Fruit fly (Drosophila melanogaster) whole organism, embryonic: ENCODE measurements around the gene CG12608.

ENCODE experiments used
- Adf1 ChIP-seq: fragments of 200-800 bp; sonication (Bioruptor generic); IDR thresholded peaks from 2 replicates; pipeline ENCODE4 v1.3.6; 2022; ENCODE audit warnings: missing biosample characterization, missing genetic modification characterization
- Atf3 ChIP-seq: fragments of 200-800 bp; sonication (Bioruptor generic); optimal IDR thresholded peaks from 3 replicates; lab custom pipeline; 2016; ENCODE audit warnings: missing biosample characterization, missing genetic modification characterization
- BEAF-32 ChIP-seq: fragments of 200-800 bp; sonication (Bioruptor generic); optimal IDR thresholded peaks from 3 replicates; lab custom pipeline; 2017; ENCODE audit warnings: missing biosample characterization, missing genetic modification characterization, mild to moderate bottlenecking, moderate library complexity, missing genetic modification reagents
- Bteb2 ChIP-seq: fragments of 200-800 bp; sonication (Bioruptor generic); optimal IDR thresholded peaks from 2 replicates; lab custom pipeline; 2016; ENCODE audit warnings: missing biosample characterization, missing genetic modification characterization
- CG11504 ChIP-seq: fragments of 200-800 bp; sonication (Bioruptor generic); optimal IDR thresholded peaks from 3 replicates; lab custom pipeline; 2019; ENCODE audit warnings: missing biosample characterization, mild to moderate bottlenecking, missing genetic modification characterization, moderate library complexity
- CG12744 ChIP-seq: fragments of 200-800 bp; sonication (Bioruptor generic); optimal IDR thresholded peaks from 2 replicates; lab custom pipeline; 2016; ENCODE audit warnings: missing biosample characterization, missing genetic modification characterization
- CG14050 ChIP-seq: fragments of 200-800 bp; sonication (Bioruptor generic); IDR thresholded peaks from 3 replicates; pipeline ENCODE4 v1.3.6; 2022; ENCODE audit warnings: missing biosample characterization, missing genetic modification characterization
- CG16779 ChIP-seq: fragments of 200-800 bp; sonication (Bioruptor generic); IDR thresholded peaks from 2 replicates; pipeline ENCODE4 v1.3.6; 2022; ENCODE audit warnings: missing biosample characterization, missing genetic modification characterization
- CG16863 ChIP-seq: fragments of 200-800 bp; sonication (Bioruptor generic); optimal IDR thresholded peaks from 3 replicates; lab custom pipeline; 2016; ENCODE audit warnings: missing biosample characterization, missing genetic modification characterization
- CG1832 ChIP-seq: fragments of 200-800 bp; sonication (Bioruptor generic); optimal IDR thresholded peaks from 2 replicates; lab custom pipeline; 2017; ENCODE audit warnings: missing biosample characterization, mild to moderate bottlenecking, missing genetic modification characterization, inconsistent platforms
- CG18599 ChIP-seq: fragments of 200-800 bp; sonication (Bioruptor generic); optimal IDR thresholded peaks from 3 replicates; lab custom pipeline; 2017; ENCODE audit warnings: missing biosample characterization, missing genetic modification characterization, mild to moderate bottlenecking, moderate library complexity, missing genetic modification reagents
- CG2116 ChIP-seq: fragments of 200-800 bp; sonication (Bioruptor generic); optimal IDR thresholded peaks from 3 replicates; lab custom pipeline; 2018; ENCODE audit warnings: missing biosample characterization, mild to moderate bottlenecking, missing genetic modification characterization
- CG2120 ChIP-seq: fragments of 200-800 bp; sonication (Bioruptor generic); optimal IDR thresholded peaks from 3 replicates; lab custom pipeline; 2016; ENCODE audit warnings: missing biosample characterization, missing genetic modification characterization
- CG2678 ChIP-seq: fragments of 200-800 bp; sonication (Bioruptor generic); optimal IDR thresholded peaks from 3 replicates; lab custom pipeline; 2019; ENCODE audit warnings: missing biosample characterization, mild to moderate bottlenecking, missing genetic modification characterization, moderate library complexity
- CG30431 ChIP-seq: fragments of 200-800 bp; sonication (Bioruptor generic); optimal IDR thresholded peaks from 2 replicates; lab custom pipeline; 2017; ENCODE audit warnings: missing biosample characterization, missing genetic modification characterization
- CG4854 ChIP-seq: fragments of 200-800 bp; sonication (Bioruptor generic); optimal IDR thresholded peaks from 2 replicates; lab custom pipeline; 2016; ENCODE audit warnings: missing biosample characterization, missing genetic modification characterization, inconsistent platforms
- CG7357 ChIP-seq: fragments of 200-800 bp; sonication (Bioruptor generic); IDR thresholded peaks from 3 replicates; pipeline ENCODE4 v1.3.6; 2022; ENCODE audit warnings: missing biosample characterization, missing genetic modification characterization
- CG9797 ChIP-seq: fragments of 200-800 bp; sonication (Bioruptor generic); optimal IDR thresholded peaks from 3 replicates; lab custom pipeline; 2018; ENCODE audit warnings: missing biosample characterization, mild to moderate bottlenecking, missing genetic modification characterization
- CG9817 ChIP-seq: fragments of 200-800 bp; sonication (Bioruptor generic); optimal IDR thresholded peaks from 2 replicates; lab custom pipeline; 2018; ENCODE audit warnings: missing biosample characterization, mild to moderate bottlenecking, missing genetic modification characterization, moderate library complexity
- D19B ChIP-seq: fragments of 200-800 bp; sonication (Bioruptor generic); optimal IDR thresholded peaks from 2 replicates; lab custom pipeline; 2017; ENCODE audit warnings: missing biosample characterization, mild to moderate bottlenecking, missing genetic modification characterization
- Dll ChIP-seq: fragments of 200-800 bp; sonication (Bioruptor generic); IDR thresholded peaks from 4 replicates; pipeline ENCODE4 v1.3.6; 2022; ENCODE audit warnings: missing biosample characterization, missing genetic modification characterization; ENCODE audit not compliant: partially characterized antibody
- Dref ChIP-seq: fragments of 200-800 bp; sonication (Bioruptor generic); IDR thresholded peaks from 2 replicates; pipeline ENCODE4 v1.3.6; 2022; ENCODE audit warnings: missing biosample characterization, missing genetic modification characterization
- E2f1 ChIP-seq: fragments of 200-800 bp; sonication (Bioruptor generic); IDR thresholded peaks from 2 replicates; pipeline ENCODE4 v1.3.6; 2022; ENCODE audit warnings: missing biosample characterization, missing genetic modification characterization
- ERR ChIP-seq: fragments of 200-800 bp; sonication (Bioruptor generic); optimal IDR thresholded peaks from 2 replicates; lab custom pipeline; 2016; ENCODE audit warnings: missing biosample characterization, missing genetic modification characterization
- Eip74EF ChIP-seq, 2 experiments: fragments of 200-800 bp in 1 of 2; fragments of >200 bp in 1 of 2; sonication (Bioruptor generic) in 1 of 2; optimal IDR thresholded peaks; 2 replicates each; lab custom pipeline; 2017 to 2019; ENCODE audit warnings: missing biosample characterization in 2 of 2, missing genetic modification characterization in 2 of 2, mild to moderate bottlenecking in 1 of 2, moderate library complexity in 1 of 2
- Elba2 ChIP-seq: fragments of 200-800 bp; sonication (Bioruptor generic); optimal IDR thresholded peaks from 3 replicates; lab custom pipeline; 2016; ENCODE audit warnings: missing biosample characterization, missing genetic modification characterization
- HmgD ChIP-seq: fragments of 200-800 bp; sonication (Bioruptor generic); optimal IDR thresholded peaks from 3 replicates; lab custom pipeline; 2016; ENCODE audit warnings: missing biosample characterization, missing genetic modification characterization
- NC2β ChIP-seq: fragments of 200-800 bp; sonication (Bioruptor generic); optimal IDR thresholded peaks from 2 replicates; lab custom pipeline; 2016; ENCODE audit warnings: missing biosample characterization, missing genetic modification characterization
- Ravus ChIP-seq: fragments of 200-800 bp; sonication (Bioruptor generic); IDR thresholded peaks from 2 replicates; pipeline ENCODE4 v1.3.6; 2022; ENCODE audit warnings: missing biosample characterization, missing genetic modification characterization
- Spps ChIP-seq: fragments of 200-800 bp; sonication (Bioruptor generic); optimal IDR thresholded peaks from 2 replicates; lab custom pipeline; 2018; ENCODE audit warnings: missing biosample characterization, mild to moderate bottlenecking, missing genetic modification characterization
- ase ChIP-seq: fragments of 200-800 bp; sonication (Bioruptor generic); IDR thresholded peaks from 3 replicates; pipeline ENCODE4 v1.3.6; 2022; ENCODE audit warnings: missing biosample characterization, missing genetic modification characterization
- az2 ChIP-seq: fragments of 200-800 bp; sonication (Bioruptor generic); optimal IDR thresholded peaks from 3 replicates; lab custom pipeline; 2016; ENCODE audit warnings: missing biosample characterization, missing genetic modification characterization
- bab2 ChIP-seq: fragments of 200-800 bp; sonication (Bioruptor generic); optimal IDR thresholded peaks from 2 replicates; lab custom pipeline; 2016; ENCODE audit warnings: missing biosample characterization, missing genetic modification characterization
- bcd ChIP-seq: fragments of 200-800 bp; sonication (Bioruptor generic); optimal IDR thresholded peaks from 2 replicates; lab custom pipeline; 2017; ENCODE audit warnings: missing biosample characterization, mild to moderate bottlenecking, missing genetic modification characterization
- chinmo ChIP-seq: fragments of 200-800 bp; sonication (Bioruptor generic); IDR thresholded peaks from 4 replicates; pipeline ENCODE4 v1.3.6; 2022; ENCODE audit warnings: missing biosample characterization, missing genetic modification characterization; ENCODE audit not compliant: partially characterized antibody
- crc ChIP-seq: fragments of 200-800 bp; sonication (Bioruptor generic); optimal IDR thresholded peaks from 2 replicates; lab custom pipeline; 2016; ENCODE audit warnings: missing biosample characterization, missing genetic modification characterization
- fd102C ChIP-seq: fragments of 200-800 bp; sonication (Bioruptor generic); optimal IDR thresholded peaks from 2 replicates; lab custom pipeline; 2018; ENCODE audit warnings: missing biosample characterization, mild to moderate bottlenecking, missing genetic modification characterization, moderate library complexity
- grau ChIP-seq: fragments of 200-800 bp; optimal IDR thresholded peaks from 3 replicates; lab custom pipeline; 2019; ENCODE audit warnings: missing biosample characterization, mild to moderate bottlenecking, missing genetic modification characterization, moderate library complexity
- insv ChIP-seq, 2 experiments: fragments of 200-800 bp; sonication (Bioruptor generic); optimal IDR thresholded peaks; 3 replicates each; lab custom pipeline; 2016 to 2018; ENCODE audit warnings: missing biosample characterization in 2 of 2, missing genetic modification characterization in 2 of 2
- jing ChIP-seq: fragments of 200-800 bp; sonication (Bioruptor generic); optimal IDR thresholded peaks from 2 replicates; lab custom pipeline; 2018; ENCODE audit warnings: missing biosample characterization, mild to moderate bottlenecking, missing genetic modification characterization
- knrl ChIP-seq: fragments of 200-800 bp; sonication (Bioruptor generic); IDR thresholded peaks from 3 replicates; pipeline ENCODE4 v1.3.6; 2022; ENCODE audit warnings: missing biosample characterization, missing genetic modification characterization; ENCODE audit not compliant: partially characterized antibody
- luna ChIP-seq: fragments of 200-800 bp; sonication (Bioruptor generic); optimal IDR thresholded peaks from 2 replicates; lab custom pipeline; 2016; ENCODE audit warnings: missing biosample characterization, missing genetic modification characterization
- nom ChIP-seq: fragments of 200-800 bp; sonication (Bioruptor generic); optimal IDR thresholded peaks from 2 replicates; lab custom pipeline; 2017; ENCODE audit warnings: missing biosample characterization, missing genetic modification characterization, mild to moderate bottlenecking, moderate library complexity, missing genetic modification reagents
- pfk ChIP-seq: fragments of 200-800 bp; sonication (Bioruptor generic); optimal IDR thresholded peaks from 2 replicates; lab custom pipeline; 2018; ENCODE audit warnings: missing biosample characterization, mild to moderate bottlenecking, missing genetic modification characterization, moderate library complexity
- run ChIP-seq: fragments of 200-800 bp; sonication (Bioruptor generic); optimal IDR thresholded peaks from 3 replicates; lab custom pipeline; 2018; ENCODE audit warnings: missing biosample characterization, mild to moderate bottlenecking, missing genetic modification characterization
- slp2 ChIP-seq: fragments of 200-800 bp; sonication (Bioruptor generic); optimal IDR thresholded peaks from 2 replicates; lab custom pipeline; 2016; ENCODE audit warnings: missing biosample characterization, missing genetic modification characterization
- sug ChIP-seq: fragments of 200-800 bp; optimal IDR thresholded peaks from 2 replicates; lab custom pipeline; 2019; ENCODE audit warnings: missing biosample characterization, mild to moderate bottlenecking, missing genetic modification characterization, moderate library complexity
- vnd ChIP-seq: fragments of 200-800 bp; sonication (Bioruptor generic); IDR thresholded peaks from 3 replicates; pipeline ENCODE4 v1.3.6; 2022; ENCODE audit warnings: missing biosample characterization, missing genetic modification characterization; ENCODE audit not compliant: partially characterized antibody
- zen ChIP-seq: fragments of 200-800 bp; sonication (Bioruptor generic); optimal IDR thresholded peaks from 3 replicates; lab custom pipeline; 2018; ENCODE audit warnings: missing biosample characterization, mild to moderate bottlenecking, missing genetic modification characterization, moderate library complexity

The CG12608 gene

DNA sequence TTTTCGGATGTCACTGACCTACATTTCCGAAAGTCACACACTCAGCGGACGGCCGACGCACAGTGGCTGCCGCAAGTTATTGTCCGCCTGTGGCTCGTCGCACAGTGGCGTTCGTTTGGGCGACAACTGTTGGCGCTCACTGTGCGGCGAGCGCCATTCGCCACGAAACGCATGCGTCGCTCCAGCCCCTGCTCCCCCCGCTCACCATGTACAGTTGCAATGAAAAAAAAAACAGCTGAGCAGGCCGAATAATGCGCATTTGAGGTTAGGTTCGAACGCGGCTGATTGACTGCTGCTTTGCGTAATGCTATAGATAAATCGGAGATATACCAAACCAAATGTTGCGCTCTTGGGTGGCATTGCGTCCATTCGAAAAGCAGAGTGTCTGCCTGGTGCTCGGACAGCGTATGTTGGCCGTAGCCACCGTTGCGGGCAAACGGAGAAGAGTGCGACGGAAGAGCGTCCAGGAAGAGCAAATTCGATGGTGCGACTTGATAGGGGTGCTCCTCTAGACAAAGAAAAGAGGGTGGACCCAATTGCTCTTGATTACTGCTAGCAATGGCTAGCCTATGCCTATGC lies 21.0 kb downstream of the CG12608 start (continued):
- peak; percentile 89 for TF ChIP-seq ase (GFP tag; lab: Robert Waterston, UW)
- TF ChIP-seq bab2 (GFP tag; lab: Kevin White, UChicago): peak; percentile 85
- peak; percentile 79 for TF ChIP-seq CG9817 (tag; lab: Kevin White, UChicago)
- TF ChIP-seq CG18599 (GFP tag; lab: Kevin White, UChicago): peak; percentile 88
- peak in 1 of 2 experiments; percentile 39 for TF ChIP-seq insv (GFP tag; optimal IDR thresholded peaks at IDR 0.05; lab: Kevin White, UChicago)
- 0 out of 4 replicates have a peak, but pooled peaks have one; percentile 39 for TF ChIP-seq Dll (GFP tag; lab: Robert Waterston, UW)
- TF ChIP-seq nom (GFP tag; lab: Kevin White, UChicago): peak; percentile 72
- TF ChIP-seq vnd (GFP tag; lab: Robert Waterston, UW): no peak
- peak; percentile 49 for TF ChIP-seq Ravus (GFP tag; lab: Robert Waterston, UW)
- peak; percentile 93 for TF ChIP-seq ERR
- TF ChIP-seq NC2β (GFP tag; lab: Kevin White, UChicago): peak; percentile 78
- peak; percentile 82 for TF ChIP-seq bcd
- peak; percentile 54 for TF ChIP-seq Dref (GFP tag; lab: Robert Waterston, UW)
- TF ChIP-seq CG9797 (GFP tag; lab: Kevin White, UChicago): peak; percentile 15
- TF ChIP-seq D19B: peak; percentile 32
- TF ChIP-seq chinmo: peak; percentile 99
- TF ChIP-seq sug (tag; lab: Kevin White, UChicago): peak; percentile 85
- TF ChIP-seq Bteb2 (GFP tag; lab: Kevin White, UChicago): peak; percentile 68
- peak; percentile 25 for TF ChIP-seq run (tag; lab: Kevin White, UChicago)
- TF ChIP-seq knrl: peak; percentile 55; the same call in 2 of the 3 replicates
- TF ChIP-seq Atf3 (GFP tag; lab: Kevin White, UChicago): peak; percentile 79
- peak; percentile 81 for TF ChIP-seq CG14050
- peak; percentile 26 for TF ChIP-seq CG1832 (GFP tag; lab: Kevin White, UChicago)
- TF ChIP-seq CG16779 (GFP tag; lab: Robert Waterston, UW): peak; percentile 91
- TF ChIP-seq E2f1: peak; percentile 85
- peak in 1 of 2 experiments; percentile 59 for TF ChIP-seq Eip74EF (GFP tag; optimal IDR thresholded peaks at IDR 0.05; lab: Kevin White, UChicago)
- TF ChIP-seq CG4854 (GFP tag; lab: Kevin White, UChicago): peak; percentile 72
- TF ChIP-seq crc (GFP tag; lab: Kevin White, UChicago): peak; percentile 66
- TF ChIP-seq jing (GFP tag; lab: Kevin White, UChicago): no peak
- no peak for TF ChIP-seq zen (tag; lab: Kevin White, UChicago)
- peak; percentile 90 for TF ChIP-seq CG2120 (GFP tag; lab: Kevin White, UChicago)
- TF ChIP-seq Spps (tag; lab: Kevin White, UChicago): peak; percentile 12
- TF ChIP-seq grau: peak; percentile 70
- peak; percentile 62 for TF ChIP-seq CG30431 (GFP tag; lab: Kevin White, UChicago)
- peak; percentile 81 for TF ChIP-seq Adf1 (GFP tag; lab: Robert Waterston, UW)
- peak; percentile 91 for TF ChIP-seq CG2116
- peak; percentile 52 for TF ChIP-seq CG12744
- peak; percentile 50 for TF ChIP-seq luna (GFP tag; lab: Kevin White, UChicago)
- no peak for TF ChIP-seq fd102C (GFP tag; lab: Kevin White, UChicago)
- TF ChIP-seq az2 (GFP tag; lab: Kevin White, UChicago): peak; percentile 84
- peak; percentile 83 for TF ChIP-seq CG11504
- peak; percentile 89 for TF ChIP-seq HmgD (GFP tag; lab: Kevin White, UChicago)
- TF ChIP-seq CG7357 (GFP tag; lab: Robert Waterston, UW): peak; percentile 66
- TF ChIP-seq pfk (GFP tag; lab: Kevin White, UChicago): peak; percentile 63
- TF ChIP-seq CG16863: peak; percentile 83
- peak; percentile 68 for TF ChIP-seq slp2
- TF ChIP-seq CG2678: peak; percentile 72
- peak; percentile 30 for TF ChIP-seq BEAF-32
- TF ChIP-seq Elba2: no peak
